Worm (Caenorhabditis elegans): ENCODE data around the gene melo-1.
"Not testable (repeated sequence)": the region's sequence is repeated elsewhere in the genome, so short reads cannot be mapped to it uniquely, and the experiment has no call there.

The melo-1 gene

ce11 chrIV:14757786-14758185, 29.0 kb upstream of the melo-1 start:
- TF ChIP-seq crh-2 (tag; optimal IDR thresholded peaks at IDR 0.05) (no peak), Y55F3AM.14 (GFP tag; optimal IDR thresholded peaks at IDR 0.05) (no peak), mdl-1 (tag; optimal IDR thresholded peaks at IDR 0.05) (no peak), mab-5 (tag; optimal IDR thresholded peaks at IDR 0.05) (no peak), sem-4 (tag; optimal IDR thresholded peaks at IDR 0.05) (no peak), sma-9 (GFP tag; optimal IDR thresholded peaks at IDR 0.05) (no peak), sma-9 (tag; optimal IDR thresholded peaks at IDR 0.05) (no peak)

ce11 chrIV:14759662-14760061, 27.2 kb upstream of the melo-1 start:
- no peak for TF ChIP-seq C34F6.9 (tag; optimal IDR thresholded peaks at IDR 0.05)
- no peak for TF ChIP-seq mab-5 (tag; optimal IDR thresholded peaks at IDR 0.05)
- no peak for TF ChIP-seq unc-39 (tag; optimal IDR thresholded peaks at IDR 0.05)
- TF ChIP-seq nhr-11 (tag; optimal IDR thresholded peaks at IDR 0.05) = no peak
- no peak for TF ChIP-seq nhr-129 (tag; optimal IDR thresholded peaks at IDR 0.05)
- no peak for TF ChIP-seq nhr-6 (tag; optimal IDR thresholded peaks at IDR 0.05)
- no peak for TF ChIP-seq zag-1 (tag; optimal IDR thresholded peaks at IDR 0.05)
- no peak for TF ChIP-seq ceh-16 (tag; optimal IDR thresholded peaks at IDR 0.05)
- TF ChIP-seq lin-13 (GFP tag; optimal IDR thresholded peaks at IDR 0.05) = no peak
- no peak for TF ChIP-seq crh-2 (tag; optimal IDR thresholded peaks at IDR 0.05)
- TF ChIP-seq nhr-237 (tag; optimal IDR thresholded peaks at IDR 0.05) = no peak
- no peak for TF ChIP-seq Y55F3AM.14 (GFP tag; optimal IDR thresholded peaks at IDR 0.05)
- TF ChIP-seq blmp-1 (tag; optimal IDR thresholded peaks at IDR 0.05; ENCODE audit: insufficient read depth) = no peak
- no peak for TF ChIP-seq nhr-77 (tag; optimal IDR thresholded peaks at IDR 0.05)
- no peak for TF ChIP-seq sem-4 (tag; optimal IDR thresholded peaks at IDR 0.05)

- no peak for TF ChIP-seq fos-1 (tag; optimal IDR thresholded peaks at IDR 0.05)
These were observed 26.0 kb upstream of the melo-1 start, which contains the start of gene ptp-5.2 for ce11 chrIV:14760845-14761244. ptp-5.2 (minus strand) TSS chrIV:14760945.

ce11 chrIV:14763348-14763747, 23.5 kb upstream of the melo-1 start:
- TF ChIP-seq ama-1 (optimal IDR thresholded peaks at IDR 0.05) (peak; percentile 65), unc-55 (GFP tag; optimal IDR thresholded peaks at IDR 0.05) (peak; percentile 61), crh-2 (tag; optimal IDR thresholded peaks at IDR 0.05) (peak; percentile 54), F13H6.1 (tag; optimal IDR thresholded peaks at IDR 0.05) (peak; percentile 55), nhr-6 (tag; optimal IDR thresholded peaks at IDR 0.05) (peak; percentile 21), mab-5 (tag; optimal IDR thresholded peaks at IDR 0.05) (peak; percentile 20), lin-13 (GFP tag; optimal IDR thresholded peaks at IDR 0.05) (peak; percentile 13), sma-9 (GFP tag; optimal IDR thresholded peaks at IDR 0.05) (peak; percentile 34), C34F6.9 (tag; optimal IDR thresholded peaks at IDR 0.05) (peak; percentile 82), mdl-1 (tag; optimal IDR thresholded peaks at IDR 0.05) (peak; percentile 43 to 65), fos-1 (tag; optimal IDR thresholded peaks at IDR 0.05) (peak; percentile 53), blmp-1 (tag; optimal IDR thresholded peaks at IDR 0.05; ENCODE audit: insufficient read depth) (peak; percentile 15), nhr-21 (tag; optimal IDR thresholded peaks at IDR 0.05) (peak; percentile 57), sma-3 (GFP tag; optimal IDR thresholded peaks at IDR 0.05) (peak; percentile 27), lsy-2 (tag; optimal IDR thresholded peaks at IDR 0.05) (peak in 1 of 2 experiments; percentile 50), nhr-129 (tag; optimal IDR thresholded peaks at IDR 0.05) (peak; percentile 86)
- not testable (repeated sequence) for TF ChIP-seq sma-9 (tag; optimal IDR thresholded peaks at IDR 0.05)

- no peak for TF ChIP-seq egl-27 (tag; optimal IDR thresholded peaks at IDR 0.05)
- no peak for TF ChIP-seq ZK546.5 (tag; optimal IDR thresholded peaks at IDR 0.05)
- TF ChIP-seq peb-1 (tag; optimal IDR thresholded peaks at IDR 0.05) = no peak
- TF ChIP-seq lin-39 (tag; optimal IDR thresholded peaks at IDR 0.05) = no peak
- TF ChIP-seq nhr-237 (tag; optimal IDR thresholded peaks at IDR 0.05) = no peak
- TF ChIP-seq nhr-25 (tag; optimal IDR thresholded peaks at IDR 0.05) = no peak
- TF ChIP-seq ztf-4 (tag; optimal IDR thresholded peaks at IDR 0.05) = peak; percentile 39
- TF ChIP-seq ama-1 (optimal IDR thresholded peaks at IDR 0.05) = peak; percentile 81
- TF ChIP-seq aly-2 (tag; optimal IDR thresholded peaks at IDR 0.05) = no peak
- TF ChIP-seq fos-1 (tag; optimal IDR thresholded peaks at IDR 0.05) = no peak
- TF ChIP-seq zag-1 (tag; optimal IDR thresholded peaks at IDR 0.05) = no peak
- no peak for TF ChIP-seq gmeb-1 (tag; optimal IDR thresholded peaks at IDR 0.05)
- no peak for TF ChIP-seq C34F6.9 (tag; optimal IDR thresholded peaks at IDR 0.05)
- peak in 1 of 2 experiments; percentile 28 for TF ChIP-seq lsy-2 (tag; optimal IDR thresholded peaks at IDR 0.05)
- no peak for TF ChIP-seq alr-1 (tag; optimal IDR thresholded peaks at IDR 0.05)
- no peak for TF ChIP-seq unc-39 (tag; optimal IDR thresholded peaks at IDR 0.05)
- TF ChIP-seq sem-4 (tag; optimal IDR thresholded peaks at IDR 0.05) = no peak
These were observed 22.7 kb upstream of the melo-1 start for ce11 chrIV:14763938-14764718.

All from whole organism, L2 larva.